Fruit fly (Drosophila melanogaster): Measurements from ENCODE around the gene CG33293.

DNA sequence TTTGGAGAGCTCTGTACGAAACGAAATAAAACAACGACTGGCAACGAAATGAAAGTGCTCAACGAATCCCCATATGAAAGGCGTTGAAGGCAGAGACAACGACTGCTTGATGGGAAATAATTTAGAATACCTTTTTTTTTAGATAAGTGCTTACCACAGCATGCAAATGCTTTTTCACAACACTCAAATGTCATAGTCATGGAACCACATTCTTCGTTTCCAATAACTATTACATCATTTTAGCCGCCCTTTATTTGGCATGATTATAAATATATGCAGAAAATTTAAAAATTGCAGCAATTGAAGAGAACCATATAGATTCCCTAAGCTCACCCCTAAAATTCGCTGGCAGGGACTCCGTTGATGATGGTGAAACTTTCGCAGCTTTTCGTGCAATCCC is 37.2 kb upstream of the CG33293 start, which contains the start of gene CG31538:
- TF ChIP-seq CG10348 (GFP tag; IDR thresholded peaks at IDR 0.05) (no peak), rn (GFP tag; IDR thresholded peaks at IDR 0.05) (no peak), CG14655 (GFP tag; optimal IDR thresholded peaks at IDR 0.05) (no peak), CG8301 (tag; optimal IDR thresholded peaks at IDR 0.05) (no peak), CG17806 (tag; optimal IDR thresholded peaks at IDR 0.05) (no peak), CG34367 (tag; optimal IDR thresholded peaks at IDR 0.05) (no peak), Pif1A (GFP tag; optimal IDR thresholded peaks at IDR 0.05) (no peak), CG32121 (GFP tag; IDR thresholded peaks at IDR 0.05) (no peak), Snoo (tag; optimal IDR thresholded peaks at IDR 0.05) (no peak), gl (tag; optimal IDR thresholded peaks at IDR 0.05) (no peak)

Measured in whole organism, pupa.